Worm (Caenorhabditis elegans): ENCODE data around the gene cam-1.
A peak's percentile ranks its signal among the peaks of the same experiment; 100 is the strongest.

cam-1 gene

DNA sequence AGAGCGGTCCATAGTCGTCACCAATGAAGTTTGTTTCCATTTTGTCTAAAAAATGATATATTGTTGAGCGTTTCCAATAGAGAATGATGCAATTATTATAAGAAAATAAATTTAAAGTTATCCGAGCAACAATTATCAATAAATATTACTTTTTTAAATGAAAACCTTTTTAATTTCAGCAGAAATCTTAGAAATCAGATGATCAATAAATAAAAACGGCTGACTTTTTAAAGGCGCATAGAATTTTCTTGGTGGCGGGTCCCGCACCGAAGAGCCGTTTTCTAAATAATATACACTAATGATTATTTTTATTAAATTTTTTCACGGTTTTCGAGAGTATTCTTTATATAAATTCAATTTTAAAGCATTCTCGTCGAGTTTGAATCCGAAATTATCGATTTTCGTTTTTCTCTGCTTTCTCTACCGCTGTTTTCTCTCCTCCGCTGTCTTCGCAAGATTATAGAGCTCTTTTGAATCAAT is 12.8 kb upstream of the cam-1 start, which contains the start of gene rab-39:
Gene rab-39, minus strand, starts transcription at position 51 of the 480 bp plus-strand sequence.
- peak; percentile 3 for TF ChIP-seq ceh-48 (tag; optimal IDR thresholded peaks at IDR 0.05)
- TF ChIP-seq unc-55 (GFP tag; optimal IDR thresholded peaks at IDR 0.05) = no peak
- no peak for TF ChIP-seq nhr-232 (tag; optimal IDR thresholded peaks at IDR 0.05)
- TF ChIP-seq tbx-2 (tag; optimal IDR thresholded peaks at IDR 0.05) = no peak
- TF ChIP-seq elt-2 (tag; optimal IDR thresholded peaks at IDR 0.05) = no peak
- TF ChIP-seq ceh-30 (tag; optimal IDR thresholded peaks at IDR 0.05) = no peak
- no peak for TF ChIP-seq ceh-31 (tag; optimal IDR thresholded peaks at IDR 0.05)
- no peak for TF ChIP-seq tbx-7 (tag; optimal IDR thresholded peaks at IDR 0.05)
- peak; percentile 53 for TF ChIP-seq unc-42 (tag; optimal IDR thresholded peaks at IDR 0.05)
- no peak for TF ChIP-seq gmeb-2 (tag; optimal IDR thresholded peaks at IDR 0.05)
- no peak for TF ChIP-seq fax-1 (tag; optimal IDR thresholded peaks at IDR 0.05)
- TF ChIP-seq che-1 (tag; optimal IDR thresholded peaks at IDR 0.05) = no peak
- TF ChIP-seq nfya-1 (tag; optimal IDR thresholded peaks at IDR 0.05) = no peak
- no peak for TF ChIP-seq ceh-18 (tag; optimal IDR thresholded peaks at IDR 0.05)
- TF ChIP-seq rnt-1 (tag; optimal IDR thresholded peaks at IDR 0.05) = no peak
- no peak for TF ChIP-seq pag-3 (tag; optimal IDR thresholded peaks at IDR 0.05; ENCODE audit: borderline replicate concordance)

ce11 chrII:9319058-9319915 is 9.2 kb upstream of the cam-1 start, which contains the start of the genes csa-1 and wdfy-2:
Gene csa-1, minus strand, starts transcription at chrII:9319726.
Gene wdfy-2, plus strand, starts transcription at chrII:9319865.
- no peak for TF ChIP-seq F13H6.1 (tag; optimal IDR thresholded peaks at IDR 0.05)
- no peak for TF ChIP-seq ceh-22 (tag; optimal IDR thresholded peaks at IDR 0.05)
- TF ChIP-seq tbx-2 (tag; optimal IDR thresholded peaks at IDR 0.05) = no peak
- no peak for TF ChIP-seq unc-3 (GFP tag; conservative IDR thresholded peaks at IDR 0.05)
- no peak for TF ChIP-seq unc-3 (tag; optimal IDR thresholded peaks at IDR 0.05)
- no peak for TF ChIP-seq pha-4 (tag; optimal IDR thresholded peaks at IDR 0.05)
- TF ChIP-seq pqm-1 (tag; optimal IDR thresholded peaks at IDR 0.05) = no peak
- no peak for TF ChIP-seq fkh-6 (tag; optimal IDR thresholded peaks at IDR 0.05)
- TF ChIP-seq ceh-24 (tag; optimal IDR thresholded peaks at IDR 0.05) = no peak
- TF ChIP-seq ceh-31 (tag; optimal IDR thresholded peaks at IDR 0.05) = peak; percentile 26
- TF ChIP-seq C08G9.2 (tag; optimal IDR thresholded peaks at IDR 0.05) = peak; percentile 39
- no peak for TF ChIP-seq syd-9 (tag; optimal IDR thresholded peaks at IDR 0.05)
- TF ChIP-seq ceh-30 (tag; optimal IDR thresholded peaks at IDR 0.05) = no peak
- no peak for TF ChIP-seq dve-1 (tag; optimal IDR thresholded peaks at IDR 0.05)
- peak; percentile 19 for TF ChIP-seq ceh-2 (tag; optimal IDR thresholded peaks at IDR 0.05)
- TF ChIP-seq hlh-15 (tag; optimal IDR thresholded peaks at IDR 0.05) = no peak
- TF ChIP-seq ttx-3 (tag; optimal IDR thresholded peaks at IDR 0.05) = no peak
- TF ChIP-seq odd-2 (tag; optimal IDR thresholded peaks at IDR 0.05) = no peak
- no peak for TF ChIP-seq hlh-30 (tag; optimal IDR thresholded peaks at IDR 0.05; ENCODE audit: insufficient read depth)

DNA sequence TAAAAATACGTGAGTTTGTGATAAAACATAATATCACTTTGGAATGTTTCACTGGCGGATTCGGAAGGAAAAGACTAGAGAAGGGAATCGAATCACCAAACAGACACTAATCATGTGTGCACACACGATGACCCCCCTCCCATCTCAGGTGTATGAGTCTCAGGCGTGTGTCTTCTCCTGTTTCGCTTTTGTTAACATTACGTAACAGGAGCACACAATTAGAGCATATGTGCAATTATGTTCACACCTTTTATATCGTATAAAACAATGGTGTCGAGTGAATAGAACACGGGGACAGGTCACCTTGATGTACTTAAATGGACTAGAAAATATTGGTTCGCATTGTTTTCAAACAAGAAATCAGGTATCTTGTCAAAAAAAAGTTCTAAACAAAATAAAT is 6.7 kb upstream of the cam-1 start:
- TF ChIP-seq mec-3 (tag; optimal IDR thresholded peaks at IDR 0.05; ENCODE audit: borderline replicate concordance) = no peak
- no peak for TF ChIP-seq dve-1 (tag; optimal IDR thresholded peaks at IDR 0.05)
- TF ChIP-seq tbx-2 (tag; optimal IDR thresholded peaks at IDR 0.05) = peak; percentile 32
- TF ChIP-seq ceh-14 (tag; optimal IDR thresholded peaks at IDR 0.05) = no peak
- no peak for TF ChIP-seq ceh-48 (tag; optimal IDR thresholded peaks at IDR 0.05)
- TF ChIP-seq fax-1 (tag; optimal IDR thresholded peaks at IDR 0.05) = no peak
- TF ChIP-seq K09A11.1 (tag; optimal IDR thresholded peaks at IDR 0.05; ENCODE audit: insufficient read depth) = no peak
- no peak for TF ChIP-seq ztf-16 (tag; optimal IDR thresholded peaks at IDR 0.05)
- no peak for TF ChIP-seq hlh-15 (tag; optimal IDR thresholded peaks at IDR 0.05)
- no peak for TF ChIP-seq ceh-9 (tag; optimal IDR thresholded peaks at IDR 0.05)
- peak; percentile 19 for TF ChIP-seq hlh-30 (tag; optimal IDR thresholded peaks at IDR 0.05; ENCODE audit: insufficient read depth)
- no peak for TF ChIP-seq sox-2 (GFP tag; IDR thresholded peaks at IDR 0.05)
- TF ChIP-seq ceh-31 (tag; optimal IDR thresholded peaks at IDR 0.05) = peak; percentile 1
